Fruit fly (Drosophila melanogaster): ENCODE results near the gene raskol.
A peak's percentile ranks its signal among the peaks of the same experiment; 100 is the strongest.

Gene raskol

dm6 chrX:17682745-17683505, 27.0 kb upstream of the raskol start (continued):
- TF ChIP-seq CG1647 (GFP tag; optimal IDR thresholded peaks at IDR 0.05), result no peak
- no peak for TF ChIP-seq Nf-YC (tag; optimal IDR thresholded peaks at IDR 0.05)
- no peak for TF ChIP-seq CG7271 (tag; optimal IDR thresholded peaks at IDR 0.05)
- no peak for TF ChIP-seq CG10543 (GFP tag; optimal IDR thresholded peaks at IDR 0.05)
- no peak for TF ChIP-seq Sin3A (optimal IDR thresholded peaks at IDR 0.05)
- TF ChIP-seq dati (GFP tag; IDR thresholded peaks at IDR 0.05), result peak; percentile 51; the same call in 1 of the 2 replicates
- peak; percentile 36 for TF ChIP-seq odd (GFP tag; optimal IDR thresholded peaks at IDR 0.05)
- TF ChIP-seq Ada2b (GFP tag; IDR thresholded peaks at IDR 0.05), result peak; percentile 69
- TF ChIP-seq CG14441 (GFP tag; IDR thresholded peaks at IDR 0.05), result peak; percentile 82
- no peak for TF ChIP-seq GATAe (GFP tag; conservative IDR thresholded peaks at IDR 0.05)
- TF ChIP-seq CG9797 (GFP tag; optimal IDR thresholded peaks at IDR 0.05), result no peak
- TF ChIP-seq D (optimal IDR thresholded peaks at IDR 0.05), result no peak
- peak; percentile 26 for TF ChIP-seq D (GFP tag; optimal IDR thresholded peaks at IDR 0.05)
- no peak for TF ChIP-seq CG4854 (GFP tag; optimal IDR thresholded peaks at IDR 0.05)
- TF ChIP-seq prd (optimal IDR thresholded peaks at IDR 0.05), result no peak
- TF ChIP-seq prd (GFP tag; IDR thresholded peaks at IDR 0.05), result peak; percentile 87
- TF ChIP-seq sim (GFP tag; IDR thresholded peaks at IDR 0.05), result peak; percentile 49; the same call in 1 of the 2 replicates
- TF ChIP-seq luna (GFP tag; optimal IDR thresholded peaks at IDR 0.05), result no peak
- peak; percentile 45; the same call in 1 of the 2 replicates for TF ChIP-seq CG32767 (GFP tag; IDR thresholded peaks at IDR 0.05)
- no peak for TF ChIP-seq maf-S (GFP tag; optimal IDR thresholded peaks at IDR 0.05)
- no peak for TF ChIP-seq CG14965 (GFP tag; optimal IDR thresholded peaks at IDR 0.05; ENCODE audit: borderline replicate concordance)
- TF ChIP-seq CG12219 (GFP tag; optimal IDR thresholded peaks at IDR 0.05), result peak; percentile 22
- TF ChIP-seq ken (GFP tag; IDR thresholded peaks at IDR 0.05), result peak; percentile 90
- no peak for TF ChIP-seq bigmax (GFP tag; optimal IDR thresholded peaks at IDR 0.05)
- peak; percentile 81 for TF ChIP-seq Adf1 (GFP tag; IDR thresholded peaks at IDR 0.05)
- peak; percentile 60 for TF ChIP-seq CG4820 (GFP tag; optimal IDR thresholded peaks at IDR 0.05)
- TF ChIP-seq CG12236 (GFP tag; optimal IDR thresholded peaks at IDR 0.05), result no peak
- TF ChIP-seq peb (GFP tag; IDR thresholded peaks at IDR 0.05), result peak; percentile 86
- TF ChIP-seq HLH54F (GFP tag; optimal IDR thresholded peaks at IDR 0.05), result peak; percentile 19
- TF ChIP-seq Jarid2 (GFP tag; optimal IDR thresholded peaks at IDR 0.05), result no peak
- TF ChIP-seq Trl (optimal IDR thresholded peaks at IDR 0.05), result no peak
- TF ChIP-seq Trl (GFP tag; optimal IDR thresholded peaks at IDR 0.05), result no peak
- no peak for TF ChIP-seq gfzf (GFP tag; optimal IDR thresholded peaks at IDR 0.05)
- no peak for TF ChIP-seq pum (GFP tag; optimal IDR thresholded peaks at IDR 0.05)
- TF ChIP-seq Gug (GFP tag; IDR thresholded peaks at IDR 0.05), result peak; percentile 75
- no peak for TF ChIP-seq unc-4 (GFP tag; IDR thresholded peaks at IDR 0.05; ENCODE audit: partially characterized antibody)
- TF ChIP-seq Asciz (GFP tag; optimal IDR thresholded peaks at IDR 0.05), result peak; percentile 63
- no peak for TF ChIP-seq HmgZ (tag; optimal IDR thresholded peaks at IDR 0.05)
- peak; percentile 10 for TF ChIP-seq kay (GFP tag; optimal IDR thresholded peaks at IDR 0.05)
- TF ChIP-seq Vsx1 (GFP tag; optimal IDR thresholded peaks at IDR 0.05), result peak; percentile 44
- peak; percentile 89 for TF ChIP-seq CG34422 (GFP tag; IDR thresholded peaks at IDR 0.05)
- TF ChIP-seq Myb (GFP tag; optimal IDR thresholded peaks at IDR 0.05), result no peak
- TF ChIP-seq CG9609 (GFP tag; optimal IDR thresholded peaks at IDR 0.05), result no peak
- no peak for TF ChIP-seq emc (GFP tag; optimal IDR thresholded peaks at IDR 0.05)
- TF ChIP-seq bab2 (GFP tag; optimal IDR thresholded peaks at IDR 0.05), result no peak
- no peak for TF ChIP-seq CG9817 (tag; optimal IDR thresholded peaks at IDR 0.05)
- TF ChIP-seq HLH3B (GFP tag; IDR thresholded peaks at IDR 0.05), result peak; percentile 78
- peak; percentile 32 to 70 for TF ChIP-seq Pdp1 (GFP tag; optimal IDR thresholded peaks at IDR 0.05)
- no peak for TF ChIP-seq slou (GFP tag; optimal IDR thresholded peaks at IDR 0.05)
- TF ChIP-seq CG18599 (GFP tag; optimal IDR thresholded peaks at IDR 0.05), result peak; percentile 43
- peak; percentile 29 for TF ChIP-seq CG8924 (tag; optimal IDR thresholded peaks at IDR 0.05)
